Fruit fly (Drosophila melanogaster): ENCODE results near the gene Obp69a.

Obp69a gene

DNA sequence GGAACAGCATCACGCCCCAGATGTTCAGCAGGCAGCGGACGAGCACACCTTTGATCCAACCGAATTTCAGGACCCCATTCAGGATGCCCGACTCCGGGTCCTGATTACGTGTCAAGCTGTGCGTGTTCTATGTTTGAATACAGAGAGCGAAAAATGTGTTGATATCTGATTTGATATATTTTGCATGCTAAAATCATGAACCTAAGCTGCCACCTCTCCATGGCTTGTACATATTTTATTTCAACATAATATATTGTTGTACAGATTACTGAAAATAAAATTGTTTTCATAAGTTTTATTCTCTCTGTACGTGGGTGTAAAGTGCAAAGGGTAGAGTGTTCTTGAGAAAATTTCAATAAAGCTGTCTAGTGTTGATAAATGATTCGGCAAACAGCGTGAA, 21.6 kb upstream of the Obp69a start (continued):
- TF ChIP-seq CG7928 (GFP tag; optimal IDR thresholded peaks at IDR 0.05) (no peak), slbo (GFP tag; IDR thresholded peaks at IDR 0.05) (peak; percentile 52; the same call in 1 of the 2 replicates), Adf1 (GFP tag; IDR thresholded peaks at IDR 0.05) (no peak), CG9437 (GFP tag; optimal IDR thresholded peaks at IDR 0.05) (no peak), CG6254 (GFP tag; optimal IDR thresholded peaks at IDR 0.05) (no peak), fd102C (GFP tag; optimal IDR thresholded peaks at IDR 0.05) (no peak), Neu2 (GFP tag; optimal IDR thresholded peaks at IDR 0.05; ENCODE audit: borderline replicate concordance) (no peak), z (GFP tag; IDR thresholded peaks at IDR 0.05) (no peak), CG3065 (GFP tag; optimal IDR thresholded peaks at IDR 0.05) (no peak), Sin3A (optimal IDR thresholded peaks at IDR 0.05) (no peak)

DNA sequence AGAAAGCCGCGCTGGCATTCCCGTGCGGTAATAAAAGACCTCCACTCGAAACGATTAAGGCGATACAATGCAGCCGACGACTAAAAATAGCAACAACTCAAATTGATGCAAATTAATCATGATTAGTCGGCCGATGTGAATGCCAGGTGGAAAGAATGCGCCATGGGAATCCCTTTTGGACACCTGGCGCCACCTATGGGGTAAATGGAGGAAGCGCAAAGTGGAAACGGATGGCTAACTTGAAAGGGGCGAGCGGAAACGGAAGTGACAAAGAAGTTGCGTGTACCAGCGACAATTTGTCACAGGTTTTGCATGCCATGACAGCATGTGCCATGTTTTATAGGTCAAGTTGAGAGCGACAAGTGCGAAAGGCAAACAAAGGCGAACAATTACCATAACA, 15.4 kb upstream of the Obp69a start:
- 0 out of 2 replicates have a peak, but pooled peaks have one; percentile 12 for TF ChIP-seq CG17328 (GFP tag; IDR thresholded peaks at IDR 0.05)
- peak; percentile 82 for TF ChIP-seq CTCF (GFP tag; optimal IDR thresholded peaks at IDR 0.05)
- TF ChIP-seq Ets97D (GFP tag; optimal IDR thresholded peaks at IDR 0.05), result peak; percentile 8
- no peak for TF ChIP-seq CG13894 (tag; optimal IDR thresholded peaks at IDR 0.05)
- TF ChIP-seq zfh1 (GFP tag; IDR thresholded peaks at IDR 0.05), result 0 out of 3 replicates have a peak, but pooled peaks have one; percentile 15
- TF ChIP-seq CG10267 (tag; optimal IDR thresholded peaks at IDR 0.05), result no peak
- TF ChIP-seq Med (GFP tag), result peak; percentile 48

DNA sequence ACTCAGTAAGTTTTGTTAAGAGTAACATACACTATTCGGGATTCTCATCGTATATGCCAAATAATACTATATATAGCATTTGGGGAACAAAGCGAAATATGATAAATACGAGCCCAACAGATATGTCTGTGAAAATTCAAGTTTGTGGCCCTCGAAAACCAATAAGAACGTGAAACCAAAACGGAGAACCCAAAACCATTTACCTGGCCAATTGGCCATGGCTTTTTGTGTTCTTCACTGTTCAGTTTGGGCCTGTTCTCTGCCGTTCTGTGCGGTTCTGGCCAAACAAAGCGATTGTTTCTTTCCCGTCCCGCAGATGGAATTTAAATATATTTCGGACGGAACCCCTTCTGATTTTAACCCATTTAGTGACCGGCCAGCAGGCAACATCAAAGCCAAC, 8.9 kb upstream of the Obp69a start:
- peak; percentile 70 for TF ChIP-seq sd (tag; optimal IDR thresholded peaks at IDR 0.05)
- TF ChIP-seq Hr3 (GFP tag; optimal IDR thresholded peaks at IDR 0.05), result no peak
- no peak for TF ChIP-seq pb (GFP tag; optimal IDR thresholded peaks at IDR 0.05)
- no peak for TF ChIP-seq emc (GFP tag; optimal IDR thresholded peaks at IDR 0.05)
- TF ChIP-seq chinmo (GFP tag; IDR thresholded peaks at IDR 0.05; ENCODE audit: partially characterized antibody), result peak; percentile 52; the same call in 1 of the 4 replicates
- no peak for TF ChIP-seq CG13775 (GFP tag; optimal IDR thresholded peaks at IDR 0.05)
- peak; percentile 8 for TF ChIP-seq CG12769 (tag; optimal IDR thresholded peaks at IDR 0.05)
- peak; percentile 8 for TF ChIP-seq Vsx1 (GFP tag; optimal IDR thresholded peaks at IDR 0.05)
- TF ChIP-seq Hand (GFP tag; optimal IDR thresholded peaks at IDR 0.05), result no peak
- TF ChIP-seq CG13894 (tag; optimal IDR thresholded peaks at IDR 0.05), result peak; percentile 87

DNA sequence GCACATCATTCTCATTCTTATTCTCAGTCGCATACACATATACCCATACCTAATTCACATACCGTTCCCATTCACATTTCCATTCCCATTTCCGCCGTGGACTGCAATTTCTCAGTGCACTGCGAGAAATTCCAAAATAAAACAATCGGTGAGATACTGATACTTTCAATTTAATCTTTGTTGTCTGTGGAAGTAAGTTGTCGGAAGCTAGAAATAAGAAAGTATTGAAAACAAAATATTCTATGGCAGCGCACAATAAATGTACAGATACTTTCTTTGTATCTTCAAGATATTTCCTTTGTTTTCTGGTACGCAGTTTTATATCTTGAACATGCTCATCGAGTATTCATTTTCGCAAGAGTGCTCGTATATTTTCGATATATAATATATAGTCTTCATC, 8.1 kb upstream of the Obp69a start:
- peak; percentile 25 for TF ChIP-seq sens (GFP tag)
- TF ChIP-seq CG11695 (GFP tag; IDR thresholded peaks at IDR 0.05), result no peak
- no peak for TF ChIP-seq CG18011 (GFP tag; optimal IDR thresholded peaks at IDR 0.05)
- 0 out of 2 replicates have a peak, but pooled peaks have one; percentile 6 for TF ChIP-seq dati (GFP tag; IDR thresholded peaks at IDR 0.05)
- TF ChIP-seq wdn (GFP tag; IDR thresholded peaks at IDR 0.05), result no peak

DNA sequence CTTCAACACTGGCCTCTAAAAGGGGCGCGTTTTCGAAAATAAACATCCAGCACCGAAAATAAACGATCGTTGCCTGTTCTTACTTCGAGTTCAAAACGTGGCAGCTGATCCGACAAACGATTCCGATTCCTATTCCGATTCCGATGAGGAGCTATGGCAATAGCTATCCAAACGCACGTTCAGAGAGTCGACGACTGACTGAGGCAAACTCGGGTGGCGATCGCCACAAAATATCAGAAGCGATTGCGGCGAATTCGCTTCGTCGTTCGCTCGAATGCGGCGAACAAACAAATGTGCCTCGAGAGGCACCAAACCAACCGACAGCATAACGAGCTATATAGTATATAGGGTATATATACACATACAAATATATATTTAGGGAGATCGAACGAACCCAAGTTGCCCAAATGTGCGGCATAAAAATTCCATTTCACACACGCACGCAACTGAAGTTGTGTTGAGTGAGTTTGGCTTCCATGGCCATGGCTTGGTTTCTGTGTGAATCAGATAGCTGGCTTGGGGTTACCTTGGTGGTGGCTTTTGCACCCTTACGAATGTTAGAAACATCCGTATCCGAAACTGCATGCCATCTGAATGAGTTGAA, 4.6 kb upstream of the Obp69a start, which contains the start of gene Ncc69:
TSS of gene Ncc69 (minus strand) at position 205 of the 604 bp plus-strand sequence.
- TF ChIP-seq CG3407 (GFP tag; optimal IDR thresholded peaks at IDR 0.05) (no peak), CG11696 (GFP tag; IDR thresholded peaks at IDR 0.05) (no peak), CG11560 (tag; IDR thresholded peaks at IDR 0.05) (no peak), pros (GFP tag; optimal IDR thresholded peaks at IDR 0.05) (peak; percentile 76), lilli (GFP tag; optimal IDR thresholded peaks at IDR 0.05) (no peak), CG14710 (tag; optimal IDR thresholded peaks at IDR 0.05) (no peak), Mes4 (GFP tag; optimal IDR thresholded peaks at IDR 0.05) (peak; percentile 12), esg (GFP tag; conservative IDR thresholded peaks at IDR 0.05) (no peak), Nf-YB (GFP tag; optimal IDR thresholded peaks at IDR 0.05) (peak; percentile 1), mirr (GFP tag; optimal IDR thresholded peaks at IDR 0.05) (peak; percentile 37), CG13894 (tag; optimal IDR thresholded peaks at IDR 0.05) (peak; percentile 98), Xbp1 (GFP tag; optimal IDR thresholded peaks at IDR 0.05) (peak; percentile 1), Trl (optimal IDR thresholded peaks at IDR 0.05) (peak in 1 of 2 experiments; percentile 2), Trl (GFP tag; optimal IDR thresholded peaks at IDR 0.05) (no peak), D (optimal IDR thresholded peaks at IDR 0.05) (no peak), D (GFP tag; optimal IDR thresholded peaks at IDR 0.05) (no peak), Ssrp (tag; optimal IDR thresholded peaks at IDR 0.05) (no peak)
